Fruit fly (Drosophila melanogaster) whole organism, embryonic: ENCODE measurements around the gene CG33096.

Experiments used
- Asciz ChIP-seq: fragments of 200-800 bp; sonication (Bioruptor generic); optimal IDR thresholded peaks from 2 replicates; lab custom pipeline; 2017; ENCODE audit warnings: missing biosample characterization, mild to moderate bottlenecking, missing genetic modification characterization, missing genetic modification reagents
- CG1024 ChIP-seq: fragments of 200-800 bp; sonication (Bioruptor generic); IDR thresholded peaks from 2 replicates; pipeline ENCODE4 v1.3.6; 2022; ENCODE audit warnings: missing biosample characterization, missing genetic modification characterization
- CG10543 ChIP-seq: fragments of 200-800 bp; sonication (Bioruptor generic); optimal IDR thresholded peaks from 3 replicates; lab custom pipeline; 2017; ENCODE audit warnings: missing biosample characterization, mild to moderate bottlenecking, missing genetic modification characterization, moderate library complexity
- CG16813 ChIP-seq: fragments of 200-800 bp; sonication (Bioruptor generic); IDR thresholded peaks from 3 replicates; pipeline ENCODE4 v1.3.6; 2022; ENCODE audit warnings: missing biosample characterization, missing genetic modification characterization; ENCODE audit not compliant: partially characterized antibody
- CG17385 ChIP-seq: fragments of 200-800 bp; sonication (Bioruptor generic); optimal IDR thresholded peaks from 3 replicates; lab custom pipeline; 2018; ENCODE audit warnings: missing biosample characterization, mild to moderate bottlenecking, missing genetic modification characterization
- CG17829 ChIP-seq: fragments of 200-800 bp; optimal IDR thresholded peaks from 2 replicates; lab custom pipeline; 2019; ENCODE audit warnings: missing biosample characterization, mild to moderate bottlenecking, missing genetic modification characterization, moderate library complexity
- CG18262 ChIP-seq: fragments of 200-800 bp; optimal IDR thresholded peaks from 3 replicates; lab custom pipeline; 2019; ENCODE audit warnings: missing biosample characterization, mild to moderate bottlenecking, missing genetic modification characterization, moderate library complexity
- CG18619 ChIP-seq: fragments of 200-800 bp; sonication (Bioruptor generic); optimal IDR thresholded peaks from 3 replicates; lab custom pipeline; 2017; ENCODE audit warnings: missing biosample characterization, mild to moderate bottlenecking, missing genetic modification characterization
- CG30020 ChIP-seq: fragments of 200-800 bp; optimal IDR thresholded peaks from 2 replicates; lab custom pipeline; 2019; ENCODE audit warnings: missing biosample characterization, mild to moderate bottlenecking, missing genetic modification characterization, moderate library complexity
- CG30403 ChIP-seq: fragments of 200-800 bp; sonication (Bioruptor generic); optimal IDR thresholded peaks from 3 replicates; lab custom pipeline; 2016; ENCODE audit warnings: missing biosample characterization, missing genetic modification characterization
- CG30431 ChIP-seq: fragments of 200-800 bp; sonication (Bioruptor generic); optimal IDR thresholded peaks from 2 replicates; lab custom pipeline; 2017; ENCODE audit warnings: missing biosample characterization, missing genetic modification characterization
- CG3407 ChIP-seq: fragments of 200-800 bp; sonication (Bioruptor generic); optimal IDR thresholded peaks from 2 replicates; lab custom pipeline; 2018; ENCODE audit warnings: missing biosample characterization, mild to moderate bottlenecking, missing genetic modification characterization
- CG3726 ChIP-seq: fragments of 200-800 bp; sonication (Bioruptor generic); IDR thresholded peaks from 3 replicates; pipeline ENCODE4, ENCODE4 v1.3.6; 2022; ENCODE audit warnings: missing biosample characterization, missing genetic modification characterization
- CG4328 ChIP-seq: fragments of 200-800 bp; sonication (Bioruptor generic); optimal IDR thresholded peaks from 3 replicates; lab custom pipeline; 2017; ENCODE audit warnings: missing biosample characterization, missing genetic modification reagents, missing genetic modification characterization
- CG5245 ChIP-seq: fragments of 200-800 bp; sonication (Bioruptor generic); optimal IDR thresholded peaks from 3 replicates; lab custom pipeline; 2016; ENCODE audit warnings: missing biosample characterization, missing genetic modification characterization
- CG7987 ChIP-seq: fragments of 200-800 bp; sonication (Bioruptor generic); optimal IDR thresholded peaks from 2 replicates; lab custom pipeline; 2018; ENCODE audit warnings: missing biosample characterization, mild to moderate bottlenecking, missing genetic modification characterization, moderate library complexity
- CG8089 ChIP-seq: fragments of 200-800 bp; sonication (Bioruptor generic); optimal IDR thresholded peaks from 3 replicates; lab custom pipeline; 2016; ENCODE audit warnings: missing biosample characterization, missing genetic modification characterization
- CG9876 ChIP-seq: fragments of 200-800 bp; sonication (Bioruptor generic); optimal IDR thresholded peaks from 2 replicates; lab custom pipeline; 2016; ENCODE audit warnings: missing biosample characterization, missing genetic modification characterization
- D19B ChIP-seq: fragments of 200-800 bp; sonication (Bioruptor generic); optimal IDR thresholded peaks from 2 replicates; lab custom pipeline; 2017; ENCODE audit warnings: missing biosample characterization, mild to moderate bottlenecking, missing genetic modification characterization
- Dll ChIP-seq: fragments of 200-800 bp; sonication (Bioruptor generic); IDR thresholded peaks from 4 replicates; pipeline ENCODE4 v1.3.6; 2022; ENCODE audit warnings: missing biosample characterization, missing genetic modification characterization; ENCODE audit not compliant: partially characterized antibody
- HHEX ChIP-seq: fragments of 200-800 bp; sonication (Bioruptor generic); optimal IDR thresholded peaks from 3 replicates; lab custom pipeline; 2017; ENCODE audit warnings: missing biosample characterization, mild to moderate bottlenecking, missing genetic modification characterization, missing genetic modification reagents
- Opbp ChIP-seq: fragments of 200-800 bp; sonication (Bioruptor generic); IDR thresholded peaks from 3 replicates; pipeline ENCODE4 v1.3.6; 2022; ENCODE audit warnings: missing biosample characterization, missing genetic modification characterization; ENCODE audit not compliant: partially characterized antibody
- Scr ChIP-seq: fragments of 200-800 bp; sonication (Bioruptor generic); IDR thresholded peaks from 2 replicates; pipeline ENCODE4 v1.3.6; 2022; ENCODE audit warnings: missing biosample characterization, missing genetic modification characterization; ENCODE audit not compliant: partially characterized antibody
- Sox100B ChIP-seq: fragments of 200-800 bp; sonication (Bioruptor generic); optimal IDR thresholded peaks from 3 replicates; lab custom pipeline; 2018; ENCODE audit warnings: missing biosample characterization, mild to moderate bottlenecking, missing genetic modification characterization
- YL-1 ChIP-seq: fragments of 200-800 bp; sonication (Bioruptor generic); optimal IDR thresholded peaks from 3 replicates; lab custom pipeline; 2017; ENCODE audit warnings: missing biosample characterization, mild to moderate bottlenecking, missing genetic modification characterization
- ara ChIP-seq: fragments of 200-800 bp; sonication (Bioruptor generic); IDR thresholded peaks from 2 replicates; pipeline ENCODE4 v1.3.6; 2022; ENCODE audit warnings: missing biosample characterization, missing genetic modification characterization
- ase ChIP-seq: fragments of 200-800 bp; sonication (Bioruptor generic); IDR thresholded peaks from 3 replicates; pipeline ENCODE4 v1.3.6; 2022; ENCODE audit warnings: missing biosample characterization, missing genetic modification characterization
- bowl ChIP-seq: fragments of 200-800 bp; sonication (Bioruptor generic); IDR thresholded peaks from 2 replicates; pipeline ENCODE4 v1.3.6; 2022; ENCODE audit warnings: missing biosample characterization, missing genetic modification characterization
- danr ChIP-seq: fragments of 200-800 bp; sonication (Bioruptor generic); IDR thresholded peaks from 2 replicates; pipeline ENCODE4 v1.3.6; 2022; ENCODE audit warnings: missing biosample characterization, missing genetic modification characterization
- esg ChIP-seq: fragments of 200-800 bp; sonication (Bioruptor generic); conservative IDR thresholded peaks from 2 replicates; pipeline ENCODE4 v1.3.6; 2022; ENCODE audit warnings: missing biosample characterization, missing genetic modification characterization
- exex ChIP-seq: fragments of 200-800 bp; sonication (Bioruptor generic); optimal IDR thresholded peaks from 4 replicates; lab custom pipeline; 2018; ENCODE audit warnings: missing biosample characterization, mild to moderate bottlenecking, missing genetic modification characterization, moderate library complexity
- gsb-n ChIP-seq: fragments of 200-800 bp; sonication (Bioruptor generic); optimal IDR thresholded peaks from 3 replicates; lab custom pipeline; 2018; ENCODE audit warnings: missing biosample characterization, mild to moderate bottlenecking, missing genetic modification characterization
- hbn ChIP-seq: fragments of 200-800 bp; sonication (Bioruptor generic); IDR thresholded peaks from 2 replicates; pipeline ENCODE4 v1.3.6; 2022; ENCODE audit warnings: missing biosample characterization, missing genetic modification characterization; ENCODE audit not compliant: partially characterized antibody
- klu ChIP-seq: fragments of 200-800 bp; sonication (Bioruptor generic); IDR thresholded peaks from 2 replicates; pipeline ENCODE4 v1.3.6; 2022; ENCODE audit warnings: missing biosample characterization, missing genetic modification characterization
- knrl ChIP-seq: fragments of 200-800 bp; sonication (Bioruptor generic); IDR thresholded peaks from 3 replicates; pipeline ENCODE4 v1.3.6; 2022; ENCODE audit warnings: missing biosample characterization, missing genetic modification characterization; ENCODE audit not compliant: partially characterized antibody
- lmd ChIP-seq: fragments of 200-800 bp; sonication (Bioruptor generic); IDR thresholded peaks from 2 replicates; pipeline ENCODE4 v1.3.6; 2022; ENCODE audit warnings: missing biosample characterization, missing genetic modification characterization
- lola ChIP-seq, 3 experiments: fragments of >200 bp in 2 of 3; fragments of 200-800 bp in 1 of 3; sonication (Bioruptor generic) in 1 of 3; optimal IDR thresholded peaks; 2 replicates each; lab custom pipeline; 2017 to 2019; ENCODE audit warnings: missing biosample characterization in 3 of 3, missing genetic modification characterization in 3 of 3, mild to moderate bottlenecking in 1 of 3, moderate library complexity in 1 of 3
- nerfin-2 ChIP-seq: fragments of 200-800 bp; sonication (Bioruptor generic); IDR thresholded peaks from 2 replicates; pipeline ENCODE4 v1.3.6; 2022; ENCODE audit warnings: missing biosample characterization, missing genetic modification characterization; ENCODE audit not compliant: partially characterized antibody
- nmo ChIP-seq: fragments of 200-800 bp; sonication (Bioruptor generic); optimal IDR thresholded peaks from 2 replicates; lab custom pipeline; 2018; ENCODE audit warnings: missing biosample characterization, mild to moderate bottlenecking, missing genetic modification characterization, moderate library complexity
- otp ChIP-seq: fragments of 200-800 bp; sonication (Bioruptor generic); IDR thresholded peaks from 3 replicates; pipeline ENCODE4, ENCODE4 v1.3.6; 2022; ENCODE audit warnings: missing biosample characterization, missing genetic modification characterization
- p53 ChIP-seq: fragments of 200-800 bp; sonication (Bioruptor generic); optimal IDR thresholded peaks from 2 replicates; lab custom pipeline; 2016; ENCODE audit warnings: missing biosample characterization, missing genetic modification characterization
- row ChIP-seq: fragments of 200-800 bp; sonication (Bioruptor generic); IDR thresholded peaks from 3 replicates; pipeline ENCODE4 v1.3.6; 2022; ENCODE audit warnings: missing biosample characterization, missing genetic modification characterization
- seq ChIP-seq: fragments of 200-800 bp; sonication (Bioruptor generic); IDR thresholded peaks from 2 replicates; pipeline ENCODE4 v1.3.6; 2022; ENCODE audit warnings: missing biosample characterization, missing genetic modification characterization
- sim ChIP-seq: fragments of 200-800 bp; sonication (Bioruptor generic); IDR thresholded peaks from 2 replicates; pipeline ENCODE4 v1.3.6; 2022; ENCODE audit warnings: missing biosample characterization, missing genetic modification characterization
- tgo ChIP-seq: fragments of 200-800 bp; sonication (Bioruptor generic); IDR thresholded peaks from 3 replicates; pipeline ENCODE4 v1.3.6; 2022; ENCODE audit warnings: missing biosample characterization, missing genetic modification characterization
- unc-4 ChIP-seq: fragments of 200-800 bp; sonication (Bioruptor generic); IDR thresholded peaks from 2 replicates; pipeline ENCODE4 v1.3.6; 2022; ENCODE audit warnings: missing biosample characterization, missing genetic modification characterization; ENCODE audit not compliant: partially characterized antibody
- zen2 ChIP-seq: fragments of 200-800 bp; sonication (Bioruptor generic); IDR thresholded peaks from 3 replicates; pipeline ENCODE4 v1.3.6; 2022; ENCODE audit warnings: missing biosample characterization, missing genetic modification characterization; ENCODE audit not compliant: partially characterized antibody
- zfh1 ChIP-seq: fragments of 200-800 bp; sonication (Bioruptor generic); IDR thresholded peaks from 3 replicates; pipeline ENCODE4 v1.3.6; 2022; ENCODE audit warnings: missing biosample characterization, missing genetic modification characterization

Gene CG33096

DNA sequence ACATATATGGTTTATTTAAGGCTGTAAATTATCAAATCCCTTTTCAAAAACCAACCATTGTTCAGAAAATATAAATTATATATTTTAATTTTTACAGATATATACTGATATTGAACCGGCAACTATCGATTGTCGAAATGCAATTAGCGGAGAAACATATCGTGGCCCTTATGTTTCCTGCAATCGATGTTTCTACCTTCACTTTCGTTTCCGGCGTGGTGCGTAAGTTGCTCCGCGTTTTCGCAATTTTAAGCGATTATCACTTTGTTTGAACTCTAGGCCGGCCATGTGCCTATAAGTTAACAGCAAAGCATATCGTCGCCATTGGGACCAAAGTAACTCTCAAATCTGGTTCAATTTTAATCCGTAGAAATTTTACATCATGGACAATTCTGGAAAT, 25.8 kb downstream of the CG33096 start, which contains the start of gene vig2 (continued):
- TF ChIP-seq tgo: peak; percentile 53
- TF ChIP-seq hbn: peak; percentile 57
- TF ChIP-seq zfh1: peak; percentile 78
- 0 out of 2 replicates have a peak, but pooled peaks have one; percentile 38 for TF ChIP-seq klu (GFP tag; lab: Robert Waterston, UW)
- peak; percentile 34; the same call in 1 of the 2 replicates for TF ChIP-seq esg (GFP tag; lab: Robert Waterston, UW)
- TF ChIP-seq Scr: peak; percentile 90
- TF ChIP-seq Dll (GFP tag; lab: Robert Waterston, UW): peak; percentile 81
- TF ChIP-seq CG8089: peak; percentile 21
- peak; percentile 68; the same call in 2 of the 3 replicates for TF ChIP-seq ase (GFP tag; lab: Robert Waterston, UW)
- TF ChIP-seq CG18619: peak; percentile 71
- 0 out of 2 replicates have a peak, but pooled peaks have one; percentile 8 for TF ChIP-seq danr
- peak; percentile 5 for TF ChIP-seq CG10543 (GFP tag; lab: Kevin White, UChicago)
- peak; percentile 71; the same call in 1 of the 2 replicates for TF ChIP-seq lmd
- TF ChIP-seq p53 (GFP tag; lab: Kevin White, UChicago): peak; percentile 35
- TF ChIP-seq Opbp: peak; percentile 95
- peak; percentile 71 for TF ChIP-seq HHEX
- peak; percentile 48 for TF ChIP-seq Asciz (GFP tag; lab: Kevin White, UChicago)
- peak; percentile 36 for TF ChIP-seq YL-1
- peak; percentile 40 for TF ChIP-seq CG18262
- TF ChIP-seq CG17829 (tag; lab: Kevin White, UChicago): peak; percentile 3
- peak; percentile 16 for TF ChIP-seq D19B
- TF ChIP-seq CG4328: peak; percentile 17
- TF ChIP-seq nerfin-2 (GFP tag; lab: Robert Waterston, UW): peak; percentile 80
- TF ChIP-seq CG30020: peak; percentile 25
- TF ChIP-seq CG16813 (GFP tag; lab: Robert Waterston, UW): peak; percentile 91
- TF ChIP-seq zen2: peak; percentile 77; the same call in 2 of the 3 replicates
- peak; percentile 54; the same call in 1 of the 2 replicates for TF ChIP-seq sim (GFP tag; lab: Robert Waterston, UW)
- peak; percentile 87 for TF ChIP-seq otp (GFP tag; lab: Robert Waterston, UW)
- TF ChIP-seq bowl (GFP tag; lab: Robert Waterston, UW): peak; percentile 73
- peak; percentile 89 for TF ChIP-seq knrl (GFP tag; lab: Robert Waterston, UW)
- TF ChIP-seq gsb-n (tag; lab: Kevin White, UChicago): peak; percentile 6
- TF ChIP-seq CG7987 (GFP tag; lab: Kevin White, UChicago): peak; percentile 61
- TF ChIP-seq nmo (GFP tag; lab: Kevin White, UChicago): peak; percentile 55
- TF ChIP-seq unc-4 (GFP tag; lab: Robert Waterston, UW): peak; percentile 75
- TF ChIP-seq exex: peak; percentile 10
- TF ChIP-seq CG30431 (GFP tag; lab: Kevin White, UChicago): peak; percentile 39
- TF ChIP-seq CG30403 (GFP tag; lab: Kevin White, UChicago): peak; percentile 29
- TF ChIP-seq CG3726: 0 out of 3 replicates have a peak, but pooled peaks have one; percentile 63
- peak in 1 of 3 experiments; percentile 6 for TF ChIP-seq lola (GFP tag; optimal IDR thresholded peaks at IDR 0.05; lab: Kevin White, UChicago)
- TF ChIP-seq row (GFP tag; lab: Robert Waterston, UW): peak; percentile 70
- peak; percentile 12 for TF ChIP-seq CG3407 (GFP tag; lab: Kevin White, UChicago)
- TF ChIP-seq CG9876 (GFP tag; lab: Kevin White, UChicago): peak; percentile 4
- peak; percentile 72 for TF ChIP-seq CG1024
- TF ChIP-seq seq (GFP tag; lab: Robert Waterston, UW): 0 out of 2 replicates have a peak, but pooled peaks have one; percentile 32
- TF ChIP-seq CG17385 (GFP tag; lab: Kevin White, UChicago): peak; percentile 60
- TF ChIP-seq CG5245 (GFP tag; lab: Kevin White, UChicago): peak; percentile 32
- peak; percentile 39 for TF ChIP-seq Sox100B (GFP tag; lab: Kevin White, UChicago)
- peak; percentile 73 for TF ChIP-seq ara (GFP tag; lab: Robert Waterston, UW)
